Fruit fly (Drosophila melanogaster) whole organism, embryonic: ENCODE data around the gene CG11263.
A peak's percentile ranks its signal among the peaks of the same experiment; 100 is the strongest.

ENCODE experiments used
- Ada2b ChIP-seq: fragments of 200-800 bp; sonication (Bioruptor generic); IDR thresholded peaks from 2 replicates; pipeline ENCODE4 v1.3.6; 2022; ENCODE audit warnings: missing biosample characterization, missing genetic modification characterization
- Atf-2 ChIP-seq: fragments of 200-800 bp; sonication (Bioruptor generic); optimal IDR thresholded peaks from 2 replicates; lab custom pipeline; 2016; ENCODE audit warnings: missing biosample characterization, missing genetic modification characterization
- CG12299 ChIP-seq: fragments of 200-800 bp; sonication (Bioruptor generic); optimal IDR thresholded peaks from 2 replicates; lab custom pipeline; 2018; ENCODE audit warnings: missing biosample characterization, mild to moderate bottlenecking, missing genetic modification characterization
- CG12769 ChIP-seq: fragments of 200-800 bp; sonication (Bioruptor generic); optimal IDR thresholded peaks from 2 replicates; lab custom pipeline; 2019; ENCODE audit warnings: missing biosample characterization, mild to moderate bottlenecking, missing genetic modification characterization, moderate library complexity
- CG13424 ChIP-seq: fragments of 200-800 bp; sonication (Bioruptor generic); optimal IDR thresholded peaks from 2 replicates; lab custom pipeline; 2019; ENCODE audit warnings: missing biosample characterization, mild to moderate bottlenecking, missing genetic modification characterization, moderate library complexity
- CG14667 ChIP-seq: fragments of 200-800 bp; sonication (Bioruptor generic); IDR thresholded peaks from 2 replicates; pipeline ENCODE4 v1.3.6; 2022; ENCODE audit warnings: missing biosample characterization, missing genetic modification characterization
- CG15269 ChIP-seq: fragments of 200-800 bp; sonication (Bioruptor generic); optimal IDR thresholded peaks from 2 replicates; lab custom pipeline; 2018; ENCODE audit warnings: missing biosample characterization, mild to moderate bottlenecking, missing genetic modification characterization, moderate library complexity
- CG16815 ChIP-seq: fragments of 200-800 bp; sonication (Bioruptor generic); optimal IDR thresholded peaks from 3 replicates; lab custom pipeline; 2017; ENCODE audit warnings: missing biosample characterization, mild to moderate bottlenecking, missing genetic modification characterization
- CG17385 ChIP-seq: fragments of 200-800 bp; sonication (Bioruptor generic); optimal IDR thresholded peaks from 3 replicates; lab custom pipeline; 2018; ENCODE audit warnings: missing biosample characterization, mild to moderate bottlenecking, missing genetic modification characterization
- CG18619 ChIP-seq: fragments of 200-800 bp; sonication (Bioruptor generic); optimal IDR thresholded peaks from 3 replicates; lab custom pipeline; 2017; ENCODE audit warnings: missing biosample characterization, mild to moderate bottlenecking, missing genetic modification characterization
- CG18764 ChIP-seq: fragments of 200-800 bp; sonication (Bioruptor generic); optimal IDR thresholded peaks from 3 replicates; lab custom pipeline; 2016; ENCODE audit warnings: missing biosample characterization, missing genetic modification characterization
- CG2120 ChIP-seq: fragments of 200-800 bp; sonication (Bioruptor generic); optimal IDR thresholded peaks from 3 replicates; lab custom pipeline; 2016; ENCODE audit warnings: missing biosample characterization, missing genetic modification characterization
- CG2199 ChIP-seq: fragments of 200-800 bp; sonication (Bioruptor generic); IDR thresholded peaks from 3 replicates; pipeline ENCODE4 v1.3.6; 2022; ENCODE audit warnings: missing biosample characterization, missing genetic modification characterization
- CG2202 ChIP-seq: fragments of 200-800 bp; sonication (Bioruptor generic); optimal IDR thresholded peaks from 2 replicates; lab custom pipeline; 2018; ENCODE audit warnings: missing biosample characterization, mild to moderate bottlenecking, missing genetic modification characterization
- CG2678 ChIP-seq: fragments of 200-800 bp; sonication (Bioruptor generic); optimal IDR thresholded peaks from 3 replicates; lab custom pipeline; 2019; ENCODE audit warnings: missing biosample characterization, mild to moderate bottlenecking, missing genetic modification characterization, moderate library complexity
- CG32532 ChIP-seq: fragments of 200-800 bp; sonication (Bioruptor generic); IDR thresholded peaks from 2 replicates; pipeline ENCODE4 v1.3.6; 2022; ENCODE audit warnings: missing biosample characterization, missing genetic modification characterization
- CG34422 ChIP-seq: fragments of 200-800 bp; sonication (Bioruptor generic); IDR thresholded peaks from 3 replicates; pipeline ENCODE4 v1.3.6; 2022; ENCODE audit warnings: missing biosample characterization, missing genetic modification characterization
- CG3847 ChIP-seq: fragments of 200-800 bp; sonication (Bioruptor generic); IDR thresholded peaks from 2 replicates; pipeline ENCODE4 v1.3.6; 2022; ENCODE audit warnings: missing biosample characterization, missing genetic modification characterization
- CG4404 ChIP-seq: fragments of 200-800 bp; sonication (Bioruptor generic); IDR thresholded peaks from 2 replicates; pipeline ENCODE4 v1.3.6; 2022; ENCODE audit warnings: missing biosample characterization, missing genetic modification characterization
- CG4854 ChIP-seq: fragments of 200-800 bp; sonication (Bioruptor generic); optimal IDR thresholded peaks from 2 replicates; lab custom pipeline; 2016; ENCODE audit warnings: missing biosample characterization, missing genetic modification characterization, inconsistent platforms
- Chrac-16 ChIP-seq: fragments of 200-800 bp; sonication (Bioruptor generic); optimal IDR thresholded peaks from 3 replicates; lab custom pipeline; 2016; ENCODE audit warnings: missing biosample characterization, missing genetic modification characterization
- CoRest ChIP-seq: fragments of 200-800 bp; sonication (Bioruptor generic); optimal IDR thresholded peaks from 3 replicates; lab custom pipeline; 2018; ENCODE audit warnings: missing biosample characterization, mild to moderate bottlenecking, missing genetic modification characterization, moderate library complexity
- D19B ChIP-seq: fragments of 200-800 bp; sonication (Bioruptor generic); optimal IDR thresholded peaks from 2 replicates; lab custom pipeline; 2017; ENCODE audit warnings: missing biosample characterization, mild to moderate bottlenecking, missing genetic modification characterization
- Dll ChIP-seq: fragments of 200-800 bp; sonication (Bioruptor generic); IDR thresholded peaks from 4 replicates; pipeline ENCODE4 v1.3.6; 2022; ENCODE audit warnings: missing biosample characterization, missing genetic modification characterization; ENCODE audit not compliant: partially characterized antibody
- HmgD ChIP-seq: fragments of 200-800 bp; sonication (Bioruptor generic); optimal IDR thresholded peaks from 3 replicates; lab custom pipeline; 2016; ENCODE audit warnings: missing biosample characterization, missing genetic modification characterization
- Ssrp ChIP-seq: fragments of 200-800 bp; sonication (Bioruptor generic); optimal IDR thresholded peaks from 2 replicates; lab custom pipeline; 2018; ENCODE audit warnings: missing biosample characterization, mild to moderate bottlenecking, missing genetic modification characterization, moderate library complexity
- Taf1 ChIP-seq: fragments of 200-800 bp; sonication (Bioruptor generic); IDR thresholded peaks from 2 replicates; pipeline ENCODE4 v1.3.6; 2022; ENCODE audit warnings: missing biosample characterization, missing genetic modification characterization
- aop ChIP-seq: fragments of 200-800 bp; sonication (Bioruptor generic); IDR thresholded peaks from 2 replicates; pipeline ENCODE4 v1.3.6; 2022; ENCODE audit warnings: missing biosample characterization, missing genetic modification characterization
- az2 ChIP-seq: fragments of 200-800 bp; sonication (Bioruptor generic); optimal IDR thresholded peaks from 3 replicates; lab custom pipeline; 2016; ENCODE audit warnings: missing biosample characterization, missing genetic modification characterization
- bsh ChIP-seq, 2 experiments: fragments of 200-800 bp; sonication (Bioruptor generic); optimal IDR thresholded peaks; 2 replicates each; lab custom pipeline; 2017 to 2018; ENCODE audit warnings: mild to moderate bottlenecking in 2 of 2, missing biosample characterization in 2 of 2, missing genetic modification characterization in 2 of 2, moderate library complexity in 1 of 2
- btn ChIP-seq: fragments of 200-800 bp; sonication (Bioruptor generic); optimal IDR thresholded peaks from 2 replicates; lab custom pipeline; 2016; ENCODE audit warnings: missing biosample characterization, missing genetic modification characterization
- caup ChIP-seq: fragments of 200-800 bp; sonication (Bioruptor generic); optimal IDR thresholded peaks from 3 replicates; lab custom pipeline; 2017; ENCODE audit warnings: missing biosample characterization, mild to moderate bottlenecking, missing genetic modification characterization, moderate library complexity; ENCODE audit not compliant: severe bottlenecking
- cg ChIP-seq: fragments of 200-800 bp; sonication (Bioruptor generic); optimal IDR thresholded peaks from 3 replicates; lab custom pipeline; 2019; ENCODE audit warnings: missing biosample characterization, mild to moderate bottlenecking, missing genetic modification characterization, moderate library complexity
- crp ChIP-seq, 2 experiments: fragments of 200-800 bp; sonication (Bioruptor generic); optimal IDR thresholded peaks; 2 replicates in 1 of 2; 3 replicates in 1 of 2; lab custom pipeline; 2017; ENCODE audit warnings: missing biosample characterization in 2 of 2, missing genetic modification characterization in 2 of 2, mild to moderate bottlenecking in 1 of 2, moderate library complexity in 1 of 2
- da ChIP-seq: fragments of 200-800 bp; sonication (Bioruptor generic); optimal IDR thresholded peaks from 2 replicates; lab custom pipeline; 2016; ENCODE audit warnings: missing biosample characterization, missing genetic modification characterization
- dysf ChIP-seq: fragments of 200-800 bp; sonication (Bioruptor generic); IDR thresholded peaks from 3 replicates; pipeline ENCODE4 v1.3.6; 2022; ENCODE audit warnings: missing biosample characterization, missing genetic modification characterization
- ewg ChIP-seq: fragments of 200-800 bp; sonication (Bioruptor generic); optimal IDR thresholded peaks from 3 replicates; lab custom pipeline; 2017; ENCODE audit warnings: mild to moderate bottlenecking, missing biosample characterization, missing genetic modification reagents, missing genetic modification characterization
- gro ChIP-seq: fragments of 200-800 bp; sonication (Bioruptor generic); optimal IDR thresholded peaks from 2 replicates; lab custom pipeline; 2016; ENCODE audit warnings: missing biosample characterization, missing genetic modification characterization
- hbn ChIP-seq: fragments of 200-800 bp; sonication (Bioruptor generic); IDR thresholded peaks from 2 replicates; pipeline ENCODE4 v1.3.6; 2022; ENCODE audit warnings: missing biosample characterization, missing genetic modification characterization; ENCODE audit not compliant: partially characterized antibody
- kay ChIP-seq: fragments of 200-800 bp; sonication (Bioruptor generic); optimal IDR thresholded peaks from 2 replicates; lab custom pipeline; 2016; ENCODE audit warnings: missing biosample characterization, missing genetic modification characterization
- lbe ChIP-seq: fragments of 200-800 bp; sonication (Bioruptor generic); optimal IDR thresholded peaks from 2 replicates; lab custom pipeline; 2016; ENCODE audit warnings: missing biosample characterization, mild to moderate bottlenecking, missing genetic modification characterization
- luna ChIP-seq: fragments of 200-800 bp; sonication (Bioruptor generic); optimal IDR thresholded peaks from 2 replicates; lab custom pipeline; 2016; ENCODE audit warnings: missing biosample characterization, missing genetic modification characterization
- otp ChIP-seq: fragments of 200-800 bp; sonication (Bioruptor generic); IDR thresholded peaks from 3 replicates; pipeline ENCODE4, ENCODE4 v1.3.6; 2022; ENCODE audit warnings: missing biosample characterization, missing genetic modification characterization
- pho ChIP-seq: fragments of 200-800 bp; sonication (Bioruptor generic); optimal IDR thresholded peaks from 2 replicates; lab custom pipeline; 2016; ENCODE audit warnings: missing biosample characterization, missing genetic modification characterization
- phol ChIP-seq: fragments of 200-800 bp; sonication (Bioruptor generic); optimal IDR thresholded peaks from 3 replicates; lab custom pipeline; 2018; ENCODE audit warnings: missing biosample characterization, mild to moderate bottlenecking, missing genetic modification characterization, moderate library complexity
- row ChIP-seq: fragments of 200-800 bp; sonication (Bioruptor generic); IDR thresholded peaks from 3 replicates; pipeline ENCODE4 v1.3.6; 2022; ENCODE audit warnings: missing biosample characterization, missing genetic modification characterization
- so ChIP-seq: fragments of 200-800 bp; sonication (Bioruptor generic); IDR thresholded peaks from 3 replicates; pipeline ENCODE4 v1.3.6; 2022; ENCODE audit warnings: missing biosample characterization, missing genetic modification characterization
- tll ChIP-seq, 2 experiments: fragments of 200-800 bp in 1 of 2; fragments of >200 bp in 1 of 2; sonication (Bioruptor generic) in 1 of 2; optimal IDR thresholded peaks; 2 replicates each; lab custom pipeline; 2017 to 2019; ENCODE audit warnings: missing biosample characterization in 2 of 2, missing genetic modification characterization in 2 of 2, mild to moderate bottlenecking in 1 of 2, moderate library complexity in 1 of 2
- zen ChIP-seq: fragments of 200-800 bp; sonication (Bioruptor generic); optimal IDR thresholded peaks from 3 replicates; lab custom pipeline; 2018; ENCODE audit warnings: missing biosample characterization, mild to moderate bottlenecking, missing genetic modification characterization, moderate library complexity

CG11263 gene

DNA sequence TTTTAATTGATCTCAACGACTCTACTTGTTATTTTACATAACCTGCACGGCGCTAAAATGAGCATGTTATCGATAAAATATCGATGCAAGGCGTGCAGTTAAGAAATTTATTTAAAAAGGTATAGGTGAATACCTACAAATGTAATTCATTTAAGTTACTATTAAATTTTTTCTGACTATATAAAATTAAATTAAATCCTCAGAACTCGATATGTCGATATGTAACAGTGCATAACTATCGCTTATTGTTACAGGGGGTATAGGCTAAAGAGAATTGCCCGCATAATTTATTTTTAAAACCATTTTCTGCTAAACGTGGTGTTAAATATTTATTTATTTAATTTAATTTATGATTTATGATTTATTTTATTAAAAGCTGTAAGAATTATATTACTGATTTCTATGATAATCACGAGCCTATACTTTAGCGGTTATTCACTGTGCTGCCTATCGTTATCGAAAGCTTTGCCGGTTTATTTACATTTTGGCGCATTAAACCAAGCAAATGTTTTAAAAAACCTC is 11.2 kb downstream of the CG11263 start, which contains the start of the genes mRpL20 and Icmt (continued):
- TF ChIP-seq caup (GFP tag; lab: Kevin White, UChicago), result peak; percentile 86
- TF ChIP-seq CG12299 (tag; lab: Kevin White, UChicago), result peak; percentile 94
- TF ChIP-seq HmgD (GFP tag; lab: Kevin White, UChicago), result no peak
- peak; percentile 82 for TF ChIP-seq lbe
- no peak for TF ChIP-seq da (GFP tag; lab: Kevin White, UChicago)
- peak; percentile 97 for TF ChIP-seq CG15269
- peak; percentile 25 for TF ChIP-seq Atf-2 (GFP tag; lab: Kevin White, UChicago)
- TF ChIP-seq kay (GFP tag; lab: Kevin White, UChicago), result peak; percentile 75
- peak; percentile 98 for TF ChIP-seq CG32532
- TF ChIP-seq btn, result no peak
- peak; percentile 74 to 97 for TF ChIP-seq bsh (GFP tag; optimal IDR thresholded peaks at IDR 0.05; lab: Kevin White, UChicago)
- TF ChIP-seq CG2678, result peak; percentile 94
- peak; percentile 97 for TF ChIP-seq CG3847
- peak; percentile 83 for TF ChIP-seq ewg (GFP tag; lab: Kevin White, UChicago)
- TF ChIP-seq CG16815, result peak; percentile 88
- TF ChIP-seq Taf1 (GFP tag; lab: Robert Waterston, UW), result peak; percentile 93
- peak; percentile 85 for TF ChIP-seq so (GFP tag; lab: Robert Waterston, UW)
- TF ChIP-seq CG12769 (tag; lab: Kevin White, UChicago), result peak; percentile 84
- TF ChIP-seq Dll (GFP tag; lab: Robert Waterston, UW), result peak; percentile 81
- no peak for TF ChIP-seq CG4854 (GFP tag; lab: Kevin White, UChicago)
- peak; percentile 98 for TF ChIP-seq CG14667
- peak; percentile 97 for TF ChIP-seq CG34422
- no peak; the same call in none of the 3 replicates for TF ChIP-seq otp (GFP tag; lab: Robert Waterston, UW)
- peak; percentile 72 for TF ChIP-seq D19B (GFP tag; lab: Kevin White, UChicago)
- TF ChIP-seq CG2199 (GFP tag; lab: Robert Waterston, UW), result 0 out of 3 replicates have a peak, but pooled peaks have one; percentile 13
- TF ChIP-seq zen (tag; lab: Kevin White, UChicago), result peak; percentile 78
- peak; percentile 87 for TF ChIP-seq CG18619
- peak; percentile 88 for TF ChIP-seq CG2120 (GFP tag; lab: Kevin White, UChicago)
- peak; percentile 58 for TF ChIP-seq hbn
- TF ChIP-seq CG17385 (GFP tag; lab: Kevin White, UChicago), result peak; percentile 91
- TF ChIP-seq tll (GFP tag; optimal IDR thresholded peaks at IDR 0.05; lab: Kevin White, UChicago), result no peak
- TF ChIP-seq dysf (GFP tag; lab: Robert Waterston, UW), result peak; percentile 97
- peak; percentile 93 for TF ChIP-seq az2 (GFP tag; lab: Kevin White, UChicago)
- TF ChIP-seq CG2202 (tag; lab: Kevin White, UChicago), result peak; percentile 76
- peak; percentile 95 for TF ChIP-seq CG13424 (tag; lab: Kevin White, UChicago)
- no peak for TF ChIP-seq gro (GFP tag; lab: Kevin White, UChicago)
- TF ChIP-seq Chrac-16 (GFP tag; lab: Kevin White, UChicago), result peak; percentile 87
- TF ChIP-seq Ada2b (GFP tag; lab: Robert Waterston, UW), result peak; percentile 93
- TF ChIP-seq row (GFP tag; lab: Robert Waterston, UW), result peak; percentile 99
- TF ChIP-seq CG4404, result peak; percentile 89
- TF ChIP-seq crp (GFP tag; optimal IDR thresholded peaks at IDR 0.05; lab: Kevin White, UChicago), result peak in 1 of 2 experiments; percentile 54
- no peak for TF ChIP-seq cg (GFP tag; lab: Kevin White, UChicago)
- peak; percentile 46 for TF ChIP-seq pho
- peak; percentile 56 for TF ChIP-seq CG18764
- peak; percentile 96 for TF ChIP-seq Ssrp (tag; lab: Kevin White, UChicago)
- peak; percentile 97 for TF ChIP-seq CoRest (tag; lab: Kevin White, UChicago)
- TF ChIP-seq luna, result no peak
- 0 out of 2 replicates have a peak, but pooled peaks have one; percentile 52 for TF ChIP-seq aop (GFP tag; lab: Robert Waterston, UW)
- peak; percentile 88 for TF ChIP-seq phol (tag; lab: Kevin White, UChicago)
